Worm (Caenorhabditis elegans) whole organism, L3 larva: ENCODE data around the gene F16F9.3.

Experiments used
- ZK546.5 ChIP-seq: sonication (generic microtip); optimal IDR thresholded peaks from 2 replicates; lab custom pipeline; 2017; ENCODE audit warnings: missing biosample characterization, missing genetic modification characterization
- aly-2 ChIP-seq: fragments of 150-350 bp; optimal IDR thresholded peaks from 2 replicates; lab custom pipeline; 2014; ENCODE audit warnings: missing biosample characterization, missing genetic modification characterization
- ama-1 ChIP-seq: fragments of 150-350 bp; optimal IDR thresholded peaks from 2 replicates; lab custom pipeline; 2018
- elt-2 ChIP-seq: sonication (generic microtip); optimal IDR thresholded peaks from 2 replicates; lab custom pipeline; 2016; ENCODE audit warnings: missing genetic modification reagents, mild to moderate bottlenecking, missing genetic modification characterization, missing compliant biosample characterization
- fkh-10 ChIP-seq: sonication (generic microtip); optimal IDR thresholded peaks from 2 replicates; lab custom pipeline; 2017; ENCODE audit warnings: missing biosample characterization, missing genetic modification reagents, missing genetic modification characterization
- mdl-1 ChIP-seq: fragments of 150-350 bp; optimal IDR thresholded peaks from 2 replicates; lab custom pipeline; 2014; ENCODE audit warnings: missing biosample characterization, missing genetic modification characterization
- nhr-11 ChIP-seq: fragments of 150-350 bp; optimal IDR thresholded peaks from 2 replicates; lab custom pipeline; 2014; ENCODE audit warnings: missing biosample characterization, missing genetic modification characterization
- nhr-67 ChIP-seq: fragments of 150-350 bp; optimal IDR thresholded peaks from 2 replicates; lab custom pipeline; 2014; ENCODE audit warnings: missing biosample characterization, missing genetic modification characterization
- skn-1 ChIP-seq: fragments of 150-350 bp; optimal IDR thresholded peaks from 2 replicates; lab custom pipeline; 2014; ENCODE audit warnings: missing biosample characterization, missing genetic modification characterization
- zag-1 ChIP-seq: fragments of 150-350 bp; optimal IDR thresholded peaks from 2 replicates; lab custom pipeline; 2014; ENCODE audit warnings: missing biosample characterization, missing genetic modification characterization

ce11 chrX:8421594-8421993, 35.8 kb upstream of the F16F9.3 start:
- TF ChIP-seq ama-1: no peak
- no peak for TF ChIP-seq skn-1 (tag; lab: Kevin White, UChicago)
- no peak for TF ChIP-seq aly-2
- TF ChIP-seq mdl-1 (tag; lab: Kevin White, UChicago): no peak
- no peak for TF ChIP-seq elt-2 (tag; lab: Kevin White, UChicago)
- no peak for TF ChIP-seq zag-1 (tag; lab: Kevin White, UChicago)
- no peak for TF ChIP-seq fkh-10 (GFP tag; lab: Kevin White, UChicago)
- TF ChIP-seq ZK546.5 (tag; lab: Kevin White, UChicago): no peak
- TF ChIP-seq nhr-11 (tag; lab: Kevin White, UChicago): no peak
- no peak for TF ChIP-seq nhr-67 (tag; lab: Kevin White, UChicago)
